Fruit fly (Drosophila melanogaster): ENCODE results near the gene pins.
A peak's percentile ranks its signal among the peaks of the same experiment; 100 is the strongest.

Gene pins

dm6 chr3R:27582634-27583181 is at the start of gene pins:
Gene pins (plus strand): TSS chr3R:27582840.
- no peak for TF ChIP-seq CG17801 (GFP tag; optimal IDR thresholded peaks at IDR 0.05; ENCODE audit: partially characterized antibody)

DNA sequence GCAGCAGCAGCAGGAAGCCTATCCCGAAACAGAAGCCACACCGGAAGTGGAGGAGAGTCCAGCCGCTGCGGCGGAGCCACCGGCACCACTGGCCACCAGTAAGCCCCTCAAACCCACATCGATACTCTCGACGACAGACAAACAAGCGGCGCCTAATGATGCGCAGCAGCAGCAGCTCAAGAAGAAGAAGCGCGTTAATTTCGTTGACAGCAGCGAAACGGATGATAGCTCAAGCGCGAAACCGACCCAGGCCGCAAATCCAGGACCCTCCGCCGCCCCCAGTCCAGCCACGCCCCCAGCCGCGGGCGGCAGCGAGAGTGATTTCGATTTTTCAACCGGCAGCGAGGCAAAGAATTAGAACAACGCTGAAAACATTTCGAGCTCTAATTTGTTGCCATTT is 49.4 kb upstream of the pins start:
- no peak for TF ChIP-seq CG17801 (GFP tag; optimal IDR thresholded peaks at IDR 0.05; ENCODE audit: partially characterized antibody)

DNA sequence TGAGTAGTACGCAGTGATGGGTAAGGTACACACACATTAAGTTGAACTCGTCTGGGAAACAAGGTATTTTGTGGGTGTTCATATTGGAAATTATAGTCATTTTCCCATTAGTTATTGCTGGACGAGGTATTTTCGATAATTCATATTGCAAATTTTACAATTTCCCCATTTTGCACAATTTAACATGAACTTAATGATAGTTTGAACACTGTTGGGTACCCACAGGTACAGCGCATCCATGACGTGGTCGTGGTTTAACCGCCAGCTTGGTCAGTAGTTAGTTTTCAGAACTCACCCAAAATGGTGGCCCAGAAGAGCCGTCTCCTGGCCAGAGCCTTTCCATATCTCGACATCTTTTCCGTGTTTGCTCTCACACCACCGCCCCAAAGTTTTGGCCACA is 40.4 kb upstream of the pins start, which contains the start of gene Gr98b:
Gene Gr98b (plus strand): TSS at position 301 of the 400 bp plus-strand sequence.
- no peak for TF ChIP-seq CG17801 (GFP tag; optimal IDR thresholded peaks at IDR 0.05; ENCODE audit: partially characterized antibody)

DNA sequence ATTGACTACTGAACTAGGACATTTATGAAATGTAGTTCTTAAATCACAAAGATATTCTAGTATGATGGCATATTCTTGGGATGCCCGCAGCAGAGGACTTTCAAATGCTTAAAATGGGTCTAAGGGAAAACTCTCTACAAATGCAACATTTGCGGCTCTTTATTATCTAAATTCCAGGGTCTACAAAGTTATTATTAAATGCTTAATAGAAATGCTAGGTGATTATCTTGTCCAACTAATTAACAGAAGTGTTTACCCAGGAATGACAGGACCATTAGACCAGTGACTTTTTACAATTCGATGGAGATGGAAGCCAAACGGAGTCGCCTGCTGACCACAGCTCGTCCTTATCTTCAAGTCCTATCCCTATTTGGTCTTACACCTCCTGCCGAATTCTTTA is 38.5 kb upstream of the pins start, which contains the start of gene Gr98c:
Gene Gr98c (plus strand): TSS at position 301 of the 400 bp plus-strand sequence.
- TF ChIP-seq CG17801 (GFP tag; optimal IDR thresholded peaks at IDR 0.05; ENCODE audit: partially characterized antibody): no peak

dm6 chr3R:27545752-27546151 is 36.9 kb upstream of the pins start, which contains the start of gene Gr98d:
Gene Gr98d (plus strand): TSS chr3R:27546052.
- no peak for TF ChIP-seq CG17801 (GFP tag; optimal IDR thresholded peaks at IDR 0.05; ENCODE audit: partially characterized antibody)

- TF ChIP-seq CG17801 (GFP tag; optimal IDR thresholded peaks at IDR 0.05; ENCODE audit: partially characterized antibody): no peak
Measured at dm6 chr3R:27547378-27547949, 35.2 kb upstream of the pins start.

DNA sequence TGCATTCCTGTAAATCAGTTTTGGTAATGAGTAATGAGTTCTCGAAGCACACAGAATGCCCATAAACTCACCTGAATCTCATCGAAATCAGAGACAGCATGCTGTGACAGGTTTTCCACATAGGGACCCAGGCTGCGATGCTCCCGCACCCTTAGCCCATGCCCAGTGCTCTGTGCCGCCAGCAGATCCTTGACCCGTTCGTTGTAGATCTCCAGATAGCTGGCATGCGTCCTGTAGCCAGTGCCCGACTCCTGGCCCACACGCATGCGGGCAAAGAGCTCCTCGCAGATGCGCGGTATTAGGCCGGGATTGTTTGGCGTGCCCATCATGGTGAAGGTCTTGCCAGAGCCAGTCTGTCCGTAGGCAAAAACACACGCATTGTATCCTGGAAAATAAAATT is 29.9 kb upstream of the pins start:
- TF ChIP-seq CG17801 (GFP tag; optimal IDR thresholded peaks at IDR 0.05; ENCODE audit: partially characterized antibody): no peak

- TF ChIP-seq CG17801 (GFP tag; optimal IDR thresholded peaks at IDR 0.05; ENCODE audit: partially characterized antibody): no peak
Measured at dm6 chr3R:27553379-27553778, 29.3 kb upstream of the pins start.

DNA sequence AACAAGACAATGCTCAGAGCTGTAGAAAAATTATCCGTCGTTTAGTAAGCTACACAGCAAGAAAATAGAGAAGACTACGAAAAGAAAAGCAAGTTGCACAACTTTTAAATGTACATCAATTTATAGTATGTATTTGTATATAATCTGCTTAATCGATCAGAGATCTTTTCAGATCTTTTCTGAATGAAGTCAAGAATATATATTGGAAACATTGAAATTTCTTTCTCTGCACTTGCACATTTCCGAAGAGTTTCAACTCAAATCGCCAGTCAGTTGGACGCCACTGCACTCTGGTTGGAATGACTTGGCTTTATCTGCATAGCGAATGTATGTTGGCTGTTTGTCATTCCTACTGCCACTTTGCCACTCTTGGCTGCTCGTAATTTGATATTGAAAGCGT is 28.7 kb upstream of the pins start:
- TF ChIP-seq CG17801 (GFP tag; optimal IDR thresholded peaks at IDR 0.05; ENCODE audit: partially characterized antibody): peak; percentile 85

DNA sequence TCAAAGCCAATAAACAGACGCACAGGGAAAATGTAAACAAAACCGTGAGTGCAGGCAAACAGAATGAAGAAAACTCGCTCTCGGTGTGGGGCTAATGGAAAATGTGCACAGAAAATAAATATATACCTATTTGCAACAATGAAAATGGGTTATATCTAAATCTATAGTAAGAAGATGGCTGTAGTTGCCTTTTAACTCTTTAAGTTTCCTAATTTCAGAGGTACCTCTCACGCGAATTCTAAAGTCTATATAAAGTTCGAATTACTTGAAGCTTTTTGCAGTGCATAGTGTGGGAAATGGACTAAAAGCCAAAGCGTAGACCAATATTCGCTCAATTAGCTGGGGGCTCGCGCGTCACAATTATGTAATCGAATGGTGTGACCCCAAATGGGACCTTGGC is 27.7 kb upstream of the pins start:
- peak; percentile 63 for TF ChIP-seq CG17801 (GFP tag; optimal IDR thresholded peaks at IDR 0.05; ENCODE audit: partially characterized antibody)

DNA sequence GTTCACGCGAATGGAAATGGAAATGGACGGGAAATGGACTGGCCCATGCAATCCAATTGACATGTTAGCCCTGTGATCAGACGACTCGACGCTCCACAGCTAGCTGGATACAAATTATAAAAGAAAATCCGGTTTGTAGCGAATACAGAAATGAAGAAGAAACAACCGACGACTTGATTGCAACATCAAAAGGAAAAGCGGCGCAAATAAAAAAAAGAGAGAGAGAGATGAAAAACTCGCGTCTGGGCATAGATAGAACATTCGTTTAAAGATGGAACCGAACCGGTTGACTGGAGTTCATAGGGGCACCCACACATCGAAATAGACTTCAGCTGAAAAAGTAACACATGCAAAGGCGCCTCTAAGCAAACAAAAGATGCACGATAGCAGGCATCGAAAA is 26.8 kb upstream of the pins start:
- TF ChIP-seq CG17801 (GFP tag; optimal IDR thresholded peaks at IDR 0.05; ENCODE audit: partially characterized antibody): no peak

DNA sequence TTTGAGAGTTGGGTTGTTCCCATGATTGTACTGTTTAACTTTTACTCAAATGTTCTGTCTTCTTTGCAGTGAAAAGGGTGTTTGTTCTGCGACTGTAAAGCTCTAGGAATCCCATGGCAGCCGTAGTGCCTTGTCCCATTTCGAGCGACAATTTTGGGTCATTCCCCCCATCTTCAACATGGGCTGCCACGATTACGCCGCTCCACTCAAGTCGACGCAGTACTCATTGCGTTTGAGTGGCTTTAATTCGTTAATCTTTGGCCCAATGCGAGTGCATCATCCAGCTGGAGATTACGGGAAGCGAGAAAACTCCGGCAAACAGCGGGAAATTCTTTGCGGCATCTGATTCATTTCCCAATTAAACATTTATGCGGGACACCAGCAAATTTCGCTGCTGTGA is 26.2 kb upstream of the pins start:
- no peak for TF ChIP-seq CG17801 (GFP tag; optimal IDR thresholded peaks at IDR 0.05; ENCODE audit: partially characterized antibody)

- TF ChIP-seq CG17801 (GFP tag; optimal IDR thresholded peaks at IDR 0.05; ENCODE audit: partially characterized antibody): no peak
Measured at dm6 chr3R:27556972-27557371, 25.7 kb upstream of the pins start.

dm6 chr3R:27557970-27558659 is 24.5 kb upstream of the pins start:
- no peak for TF ChIP-seq CG17801 (GFP tag; optimal IDR thresholded peaks at IDR 0.05; ENCODE audit: partially characterized antibody)

dm6 chr3R:27558660-27559319 is 23.9 kb upstream of the pins start, which contains the start of gene Klp98A:
Gene Klp98A (minus strand): TSS chr3R:27559145.
- no peak for TF ChIP-seq CG17801 (GFP tag; optimal IDR thresholded peaks at IDR 0.05; ENCODE audit: partially characterized antibody)

- TF ChIP-seq CG17801 (GFP tag; optimal IDR thresholded peaks at IDR 0.05; ENCODE audit: partially characterized antibody): peak; percentile 69
Measured at dm6 chr3R:27561114-27561513, 21.5 kb upstream of the pins start, which contains the start of gene CG5646. Gene CG5646 (minus strand): TSS chr3R:27561319.

All from ovary, adult (tissue).